Worm (Caenorhabditis elegans) whole organism, early embryonic: ENCODE results near the gene aex-3.

Experiments
- B0310.2 ChIP-seq: sonication (generic microtip); optimal IDR thresholded peaks from 2 replicates; lab custom pipeline; 2016; ENCODE audit warnings: mild to moderate bottlenecking, missing genetic modification characterization, missing compliant biosample characterization
- F13C5.2 ChIP-seq: sonication (generic microtip); optimal IDR thresholded peaks from 2 replicates; lab custom pipeline; 2017; ENCODE audit warnings: mild to moderate bottlenecking, missing genetic modification characterization, inconsistent platforms, missing compliant biosample characterization
- ama-1 ChIP-seq: fragments of 150-350 bp; optimal IDR thresholded peaks from 2 replicates; lab custom pipeline; 2014
- ceh-36 ChIP-seq: sonication (generic microtip); optimal IDR thresholded peaks from 2 replicates; lab custom pipeline; 2016; ENCODE audit warnings: missing genetic modification characterization, inconsistent platforms, missing compliant biosample characterization
- ets-7 ChIP-seq: sonication (generic microtip); optimal IDR thresholded peaks from 2 replicates; lab custom pipeline; 2016; ENCODE audit warnings: missing genotype, missing genetic modification characterization, missing compliant biosample characterization
- flt-1 ChIP-seq: fragments of 200-800 bp; sonication (Bioruptor generic); IDR thresholded peaks from 2 replicates; pipeline ENCODE4 v1.3.6; 2022; ENCODE audit warnings: missing genetic modification characterization, missing compliant biosample characterization
- hmbx-1 ChIP-seq: sonication (generic microtip); optimal IDR thresholded peaks from 2 replicates; lab custom pipeline; 2016; ENCODE audit warnings: mild to moderate bottlenecking, missing genetic modification characterization, missing compliant biosample characterization
- hmg-4 ChIP-seq: fragments of 200-800 bp; sonication (Bioruptor generic); optimal IDR thresholded peaks from 2 replicates; lab custom pipeline; 2018; ENCODE audit warnings: mild to moderate bottlenecking, missing genetic modification characterization, missing compliant biosample characterization
- hnd-1 ChIP-seq: sonication (generic microtip); optimal IDR thresholded peaks from 2 replicates; lab custom pipeline; 2016; ENCODE audit warnings: missing genetic modification characterization, missing compliant biosample characterization
- pes-1 ChIP-seq: fragments of 200-800 bp; sonication (Bioruptor generic); IDR thresholded peaks from 2 replicates; pipeline ENCODE4 v1.3.6; 2022; ENCODE audit warnings: missing genetic modification reagents, missing genetic modification characterization, missing compliant biosample characterization
- sea-1 ChIP-seq: fragments of 200-800 bp; sonication (Bioruptor generic); conservative IDR thresholded peaks from 2 replicates; pipeline ENCODE4 v1.3.6; 2022; ENCODE audit warnings: missing genetic modification characterization, missing compliant biosample characterization
- tbx-11 ChIP-seq: fragments of 200-800 bp; sonication (Bioruptor generic); IDR thresholded peaks from 2 replicates; pipeline ENCODE4 v1.3.6; 2022; ENCODE audit warnings: missing genetic modification characterization, missing compliant biosample characterization
- tbx-37 ChIP-seq: fragments of 200-800 bp; sonication (Bioruptor generic); conservative IDR thresholded peaks from 2 replicates; pipeline ENCODE4 v1.3.6; 2022; ENCODE audit warnings: missing genetic modification reagents, missing genetic modification characterization, missing compliant biosample characterization
- tra-4 ChIP-seq: sonication (generic microtip); optimal IDR thresholded peaks from 2 replicates; lab custom pipeline; 2017; ENCODE audit warnings: missing genetic modification characterization, missing compliant biosample characterization

- TF ChIP-seq ama-1 (no peak), hnd-1 (tag; lab: Kevin White, UChicago) (no peak), pes-1 (GFP tag; lab: Robert Waterston, UW) (no peak), tra-4 (tag; lab: Kevin White, UChicago) (no peak), ets-7 (tag; lab: Kevin White, UChicago) (no peak), tbx-11 (no peak), hmg-4 (GFP tag; lab: Kevin White, UChicago) (no peak), sea-1 (GFP tag; lab: Robert Waterston, UW) (no peak), F13C5.2 (tag; lab: Kevin White, UChicago) (no peak), B0310.2 (no peak), tbx-37 (GFP tag; lab: Robert Waterston, UW) (no peak), ceh-36 (tag; lab: Kevin White, UChicago) (no peak), hmbx-1 (tag; lab: Kevin White, UChicago) (no peak), flt-1 (no peak)
Measured at ce11 chrX:725868-726267, 33.7 kb downstream of the aex-3 start, which contains the start of gene sli-1.
